Fruit fly (Drosophila melanogaster): ENCODE measurements around the gene Scp2.

The Scp2 gene

DNA sequence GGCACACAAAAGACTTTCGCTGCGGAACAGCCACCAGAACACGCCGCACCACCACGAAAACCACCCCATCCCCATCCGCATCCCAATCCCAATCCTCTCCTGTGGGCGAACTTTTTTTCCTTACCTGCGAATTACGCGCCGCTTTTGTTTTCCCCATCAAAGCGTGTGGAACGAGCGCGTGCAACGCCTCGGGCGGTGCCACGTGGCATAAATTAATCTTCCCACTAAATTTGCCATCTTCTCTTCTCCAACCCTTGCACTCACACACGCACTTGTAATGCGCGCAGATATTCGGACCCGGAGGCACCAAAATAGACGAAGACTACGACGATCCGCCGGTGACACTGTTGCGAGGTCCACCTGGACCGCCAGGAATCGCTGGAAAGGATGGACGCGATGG lies 18.7 kb downstream of the Scp2 start:
- TF ChIP-seq insv (optimal IDR thresholded peaks at IDR 0.05) = no peak
- TF ChIP-seq Sin3A (optimal IDR thresholded peaks at IDR 0.05) = no peak
- no peak for TF ChIP-seq h (optimal IDR thresholded peaks at IDR 0.05)

DNA sequence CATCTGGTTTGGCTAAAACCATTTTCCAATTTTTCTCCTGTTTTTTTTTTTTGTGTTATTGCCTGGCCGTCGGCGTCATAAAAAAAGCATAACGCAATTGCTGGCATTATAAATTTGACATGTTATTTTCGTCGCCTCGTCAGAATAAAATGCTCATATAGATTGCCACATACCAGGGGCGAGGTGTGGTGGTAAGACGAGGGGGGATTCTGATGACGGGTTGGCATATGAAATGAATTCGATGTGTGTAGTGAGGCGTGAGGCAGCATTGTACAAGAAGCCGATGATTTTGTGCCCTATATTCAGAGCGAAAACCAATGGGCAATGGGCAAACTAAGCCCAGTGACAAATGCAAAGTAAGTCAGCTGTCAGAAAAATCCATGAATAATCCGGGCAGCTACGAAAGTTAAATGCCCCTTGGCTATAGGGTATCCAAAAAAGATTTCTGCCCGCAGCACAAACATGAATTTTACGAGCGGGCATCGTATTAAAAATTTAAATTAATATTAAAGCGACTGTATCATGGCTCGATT lies 24.8 kb downstream of the Scp2 start:
- TF ChIP-seq h (optimal IDR thresholded peaks at IDR 0.05) = no peak
- no peak for TF ChIP-seq ttk (optimal IDR thresholded peaks at IDR 0.05)
- no peak for TF ChIP-seq psq (optimal IDR thresholded peaks at IDR 0.05)
- no peak for TF ChIP-seq Sin3A (optimal IDR thresholded peaks at IDR 0.05)
- no peak for TF ChIP-seq insv (optimal IDR thresholded peaks at IDR 0.05)
- no peak for TF ChIP-seq Myc (optimal IDR thresholded peaks at IDR 0.05)

DNA sequence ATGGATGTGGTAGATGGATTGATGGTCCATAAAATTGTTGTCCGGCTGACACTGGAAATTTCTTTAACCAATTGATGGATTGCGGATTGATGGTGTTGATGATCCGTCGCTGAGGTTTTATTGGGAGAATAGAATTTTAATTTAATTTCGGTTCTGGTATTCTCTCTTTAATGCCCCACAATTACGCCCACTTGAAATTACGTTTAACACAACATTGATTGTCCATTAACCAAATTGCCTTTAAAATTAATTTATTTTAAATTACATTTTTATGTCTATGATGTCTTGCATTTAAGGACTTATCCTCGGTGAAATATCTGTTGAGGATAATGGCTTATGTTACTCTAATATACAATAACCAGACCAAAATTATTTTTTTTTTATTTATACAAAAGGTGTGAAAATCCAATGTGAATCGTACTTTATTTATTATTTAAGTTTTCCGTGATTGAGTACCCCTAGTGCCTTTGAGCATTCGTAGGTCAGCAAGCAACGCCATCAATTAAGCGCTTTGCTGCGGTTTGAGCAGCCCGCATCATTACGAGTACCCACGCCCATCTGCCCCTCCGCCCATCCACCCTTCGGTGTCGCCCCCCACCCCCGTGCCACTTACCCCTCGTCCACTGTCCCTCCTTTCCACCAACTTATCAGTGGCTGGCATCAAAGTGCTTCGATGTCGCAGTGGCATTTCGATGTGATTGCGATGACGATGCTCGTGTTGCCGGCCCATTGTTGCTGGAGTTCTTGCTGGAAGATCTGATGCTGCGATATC lies 29.8 kb downstream of the Scp2 start:
- TF ChIP-seq psq (optimal IDR thresholded peaks at IDR 0.05) = no peak
- no peak for TF ChIP-seq Myc (optimal IDR thresholded peaks at IDR 0.05)
- no peak for TF ChIP-seq insv (optimal IDR thresholded peaks at IDR 0.05)
- no peak for TF ChIP-seq h (optimal IDR thresholded peaks at IDR 0.05)
- TF ChIP-seq ttk (optimal IDR thresholded peaks at IDR 0.05) = no peak
- no peak for TF ChIP-seq Sin3A (optimal IDR thresholded peaks at IDR 0.05)

DNA sequence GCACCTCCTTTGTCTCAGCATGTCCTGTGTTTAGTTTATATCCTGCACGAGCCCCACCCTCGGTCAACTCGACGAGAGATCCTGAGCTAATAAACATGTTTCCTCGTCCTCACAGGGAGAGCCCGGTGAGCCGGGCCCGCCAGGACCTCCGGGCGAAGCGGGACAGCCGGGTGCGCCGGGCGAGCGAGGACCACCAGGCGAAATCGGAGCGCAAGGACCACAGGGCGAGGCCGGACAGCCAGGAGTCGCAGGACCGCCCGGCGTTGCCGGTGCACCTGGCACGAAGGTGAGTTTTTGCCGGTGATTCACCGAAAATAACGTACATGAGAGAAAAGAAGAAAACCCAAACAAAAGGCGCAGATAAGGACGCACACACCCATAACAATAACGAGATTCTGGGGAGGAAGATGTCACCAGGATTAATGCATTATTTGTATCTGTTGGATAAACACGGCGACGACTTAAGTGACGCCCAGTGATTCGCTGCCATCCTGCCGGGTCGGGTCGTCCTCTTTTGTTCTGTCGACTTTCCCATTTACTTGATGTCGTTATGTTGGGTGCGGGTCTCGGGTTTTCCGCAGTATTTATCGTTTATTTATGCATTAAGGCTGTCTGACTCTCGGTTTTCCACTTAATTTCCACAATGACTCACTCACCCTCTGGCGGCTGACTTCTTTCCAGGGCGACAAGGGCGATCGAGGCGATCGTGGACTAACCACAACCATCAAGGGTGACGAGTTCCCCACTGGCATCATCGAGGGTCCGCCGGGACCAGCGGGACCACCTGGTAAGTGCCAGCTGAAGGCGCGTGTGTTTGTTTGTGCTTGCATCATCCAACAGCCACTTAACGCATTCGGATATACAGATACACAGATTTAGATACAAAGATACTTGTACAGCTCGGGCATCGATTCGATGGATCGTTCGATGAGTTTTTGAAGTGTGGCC lies 31.5 kb downstream of the Scp2 start:
- TF ChIP-seq psq (optimal IDR thresholded peaks at IDR 0.05) = no peak
- TF ChIP-seq h (optimal IDR thresholded peaks at IDR 0.05) = no peak
- TF ChIP-seq Sin3A (optimal IDR thresholded peaks at IDR 0.05) = no peak
- TF ChIP-seq insv (optimal IDR thresholded peaks at IDR 0.05) = no peak
- no peak for TF ChIP-seq Myc (optimal IDR thresholded peaks at IDR 0.05)
- no peak for TF ChIP-seq ttk (optimal IDR thresholded peaks at IDR 0.05)

DNA sequence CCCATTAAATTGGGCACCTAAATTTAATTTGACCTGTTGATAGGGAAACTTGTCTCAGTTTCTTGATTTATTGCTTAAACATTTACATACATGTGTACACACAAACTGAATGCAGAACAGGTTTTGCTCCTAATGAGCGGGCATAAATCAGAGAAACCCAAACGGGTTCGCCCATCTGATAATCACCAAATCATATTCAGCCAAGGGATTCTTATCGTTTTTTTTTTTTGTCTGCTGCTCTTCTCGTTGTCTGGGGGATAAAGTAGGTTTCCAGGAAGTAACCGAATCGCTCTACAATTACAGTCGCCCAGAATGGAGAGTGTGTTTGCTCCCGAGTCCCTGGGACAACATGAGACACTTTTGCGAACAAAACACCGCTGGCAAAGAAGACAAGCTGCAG lies 37.8 kb downstream of the Scp2 start:
- TF ChIP-seq insv (optimal IDR thresholded peaks at IDR 0.05) = no peak
- no peak for TF ChIP-seq Myc (optimal IDR thresholded peaks at IDR 0.05)
- no peak for TF ChIP-seq ttk (optimal IDR thresholded peaks at IDR 0.05)
- no peak for TF ChIP-seq psq (optimal IDR thresholded peaks at IDR 0.05)
- no peak for TF ChIP-seq Sin3A (optimal IDR thresholded peaks at IDR 0.05)
- TF ChIP-seq h (optimal IDR thresholded peaks at IDR 0.05) = no peak

DNA sequence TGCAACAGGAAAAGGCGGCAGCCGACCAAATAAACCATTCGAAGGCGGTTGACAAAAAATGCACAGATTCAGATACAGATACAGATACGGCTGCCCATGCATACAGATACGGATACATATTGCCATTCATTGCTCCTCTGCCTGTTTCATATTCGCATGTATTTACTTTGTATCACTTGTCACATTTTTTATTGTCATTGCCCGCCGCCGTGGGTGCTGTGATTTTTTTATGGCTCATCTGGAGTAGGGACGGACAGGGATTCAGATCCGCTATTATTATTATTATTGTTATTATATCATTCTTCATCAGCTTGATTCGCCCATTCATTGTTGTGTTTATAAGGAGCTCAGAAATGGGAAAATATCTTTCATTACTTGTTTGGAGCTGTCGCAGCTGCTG lies 40.9 kb downstream of the Scp2 start:
- TF ChIP-seq insv (optimal IDR thresholded peaks at IDR 0.05) (no peak), Sin3A (optimal IDR thresholded peaks at IDR 0.05) (no peak), h (optimal IDR thresholded peaks at IDR 0.05) (no peak), psq (optimal IDR thresholded peaks at IDR 0.05) (no peak), ttk (optimal IDR thresholded peaks at IDR 0.05) (no peak), Myc (optimal IDR thresholded peaks at IDR 0.05) (no peak)

DNA sequence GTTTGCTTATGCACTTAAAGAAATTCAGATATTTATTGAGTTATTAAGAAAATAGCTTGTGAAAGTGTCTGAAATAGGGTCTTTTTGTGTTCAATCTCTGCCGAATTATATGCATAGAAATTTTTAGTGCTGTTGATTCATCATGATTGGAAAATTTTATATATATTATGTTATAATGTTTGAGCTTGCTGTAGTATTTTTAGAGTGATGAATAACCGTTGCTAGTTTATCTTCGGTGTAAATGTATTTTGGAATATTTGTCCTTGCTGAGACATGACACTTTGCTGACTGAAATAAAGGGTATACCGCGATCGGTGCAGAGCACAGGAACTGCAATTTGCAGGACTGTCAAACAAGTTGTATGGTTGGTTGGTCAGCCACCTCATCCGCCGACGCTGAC lies 41.5 kb downstream of the Scp2 start:
- TF ChIP-seq insv (optimal IDR thresholded peaks at IDR 0.05) = no peak
- TF ChIP-seq h (optimal IDR thresholded peaks at IDR 0.05) = no peak
- no peak for TF ChIP-seq psq (optimal IDR thresholded peaks at IDR 0.05)
- TF ChIP-seq Myc (optimal IDR thresholded peaks at IDR 0.05) = no peak

DNA sequence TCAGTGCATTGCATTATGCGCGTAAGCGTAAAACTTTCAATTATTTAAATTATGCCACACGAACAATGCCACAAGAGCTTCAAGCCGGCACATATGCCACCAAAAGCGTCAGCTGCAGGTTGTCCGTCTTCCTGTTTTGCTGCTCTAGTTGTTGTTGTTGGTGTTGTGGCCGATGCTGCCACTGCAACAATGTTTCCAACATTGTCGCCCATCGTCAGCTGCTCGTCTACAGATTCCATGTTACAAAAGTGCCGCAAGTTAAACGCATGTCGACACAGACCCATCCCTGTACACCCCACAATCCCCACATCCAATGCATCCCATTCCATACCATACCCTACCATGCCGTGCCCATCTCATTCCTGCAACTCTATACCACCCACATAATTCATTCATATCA lies 42.2 kb downstream of the Scp2 start:
- no peak for TF ChIP-seq insv (optimal IDR thresholded peaks at IDR 0.05)
- TF ChIP-seq ttk (optimal IDR thresholded peaks at IDR 0.05) = no peak
- no peak for TF ChIP-seq Myc (optimal IDR thresholded peaks at IDR 0.05)
- no peak for TF ChIP-seq Sin3A (optimal IDR thresholded peaks at IDR 0.05)
- TF ChIP-seq psq (optimal IDR thresholded peaks at IDR 0.05) = no peak
- no peak for TF ChIP-seq h (optimal IDR thresholded peaks at IDR 0.05)

DNA sequence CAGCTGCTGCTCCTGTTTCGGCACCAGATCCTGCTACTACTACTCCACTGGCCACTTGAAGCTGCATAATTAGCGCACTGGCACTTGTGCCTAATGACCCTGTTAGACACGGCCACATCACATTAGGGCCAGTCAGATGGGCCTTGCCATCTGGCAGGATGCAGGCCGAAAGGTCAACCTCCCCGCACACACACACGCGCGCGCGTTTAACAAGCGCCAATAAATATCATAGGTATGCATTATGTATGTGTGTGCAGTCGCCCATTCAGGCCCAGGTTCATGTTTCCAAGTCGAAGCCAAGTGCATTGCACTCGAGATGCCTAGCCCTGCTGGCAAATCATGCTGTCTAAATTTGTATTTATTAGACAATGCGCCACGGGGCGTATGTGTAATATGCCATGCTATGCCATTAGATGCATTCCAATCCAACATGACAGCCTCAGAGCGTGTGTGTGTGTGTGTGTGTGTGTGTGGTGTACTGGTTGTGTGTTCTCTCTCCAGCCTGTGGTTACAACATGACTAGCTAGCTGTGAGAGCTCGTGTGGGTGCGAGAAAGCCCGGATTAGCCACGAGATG lies 44.5 kb downstream of the Scp2 start:
- TF ChIP-seq Myc (optimal IDR thresholded peaks at IDR 0.05) (no peak), ttk (optimal IDR thresholded peaks at IDR 0.05) (no peak), psq (optimal IDR thresholded peaks at IDR 0.05) (no peak), insv (optimal IDR thresholded peaks at IDR 0.05) (no peak), h (optimal IDR thresholded peaks at IDR 0.05) (no peak), Sin3A (optimal IDR thresholded peaks at IDR 0.05) (no peak)

DNA sequence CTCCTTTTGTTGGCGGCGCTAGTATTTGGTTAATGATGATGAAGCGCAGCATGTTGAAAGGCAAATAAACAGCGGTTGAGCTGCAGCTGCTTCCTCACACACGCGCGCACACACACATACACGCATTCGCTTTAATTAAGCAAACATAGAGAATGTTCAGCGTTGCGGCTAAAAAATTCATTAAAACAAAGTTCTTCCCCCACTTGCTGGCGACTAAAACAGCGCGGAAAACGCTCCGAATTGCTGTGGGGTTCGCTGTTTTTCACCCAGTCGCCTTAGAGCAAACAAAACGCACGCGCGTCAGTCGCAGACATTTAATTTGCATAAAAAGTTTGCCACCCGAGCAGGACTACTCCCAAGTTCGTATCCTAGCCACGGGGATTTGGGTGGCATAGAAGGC lies 46.2 kb downstream of the Scp2 start:
- no peak for TF ChIP-seq ttk (optimal IDR thresholded peaks at IDR 0.05)
- no peak for TF ChIP-seq Myc (optimal IDR thresholded peaks at IDR 0.05)
- TF ChIP-seq insv (optimal IDR thresholded peaks at IDR 0.05) = no peak
- no peak for TF ChIP-seq Sin3A (optimal IDR thresholded peaks at IDR 0.05)
- no peak for TF ChIP-seq psq (optimal IDR thresholded peaks at IDR 0.05)
- TF ChIP-seq h (optimal IDR thresholded peaks at IDR 0.05) = no peak

DNA sequence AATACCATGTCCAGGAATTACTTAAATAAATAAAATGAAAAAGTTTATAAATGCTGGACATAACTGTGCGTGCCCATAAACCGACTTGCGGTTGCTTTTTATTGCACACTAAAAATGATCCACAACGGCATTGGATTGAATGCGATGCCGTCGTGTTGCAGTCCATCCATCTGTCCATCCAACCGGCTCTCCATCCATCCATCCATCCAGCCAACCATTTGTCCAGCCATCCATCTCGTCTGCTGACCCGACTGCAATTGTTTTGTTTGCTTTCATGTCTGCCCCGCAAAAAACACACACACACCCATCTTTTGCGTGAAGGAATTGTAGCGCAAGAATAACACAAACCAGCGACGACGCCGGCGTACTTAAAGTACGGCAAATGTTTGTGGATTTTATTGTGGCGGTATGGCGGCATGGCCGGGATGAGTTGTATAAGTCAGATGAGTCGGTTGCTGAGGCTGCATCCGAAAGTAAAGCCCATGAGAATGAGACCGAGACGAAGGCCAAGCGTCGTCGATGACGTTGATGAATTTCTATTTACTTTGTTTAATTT lies 49.6 kb downstream of the Scp2 start:
- TF ChIP-seq h (optimal IDR thresholded peaks at IDR 0.05) (no peak), Myc (optimal IDR thresholded peaks at IDR 0.05) (no peak), ttk (optimal IDR thresholded peaks at IDR 0.05) (no peak), insv (optimal IDR thresholded peaks at IDR 0.05) (no peak), psq (optimal IDR thresholded peaks at IDR 0.05) (no peak), Sin3A (optimal IDR thresholded peaks at IDR 0.05) (no peak)

Measured in Kc167 (cell line).